Worm (Caenorhabditis elegans) whole organism, midembryonic: Measurements from ENCODE around the gene gcy-15.

Source experiments
- flt-1 ChIP-seq: fragments of 200-800 bp; sonication (Bioruptor generic); IDR thresholded peaks from 2 replicates; pipeline ENCODE4 v1.3.6; 2022; ENCODE audit warnings: missing genetic modification characterization, missing compliant biosample characterization
- med-1 ChIP-seq: sonication (generic microtip); optimal IDR thresholded peaks from 2 replicates; lab custom pipeline; 2017; ENCODE audit warnings: missing genetic modification characterization, mild to moderate bottlenecking, missing compliant biosample characterization, antibody characterized with exemption, missing genetic modification reagents; ENCODE audit not compliant: insufficient read depth
- ref-1 ChIP-seq: fragments of 200-800 bp; sonication (Bioruptor generic); conservative IDR thresholded peaks from 2 replicates; pipeline ENCODE4 v1.3.6; 2022; ENCODE audit warnings: missing genetic modification reagents, missing genetic modification characterization, missing compliant biosample characterization
- ztf-29 ChIP-seq: fragments of 200-800 bp; sonication (Bioruptor generic); IDR thresholded peaks from 2 replicates; pipeline ENCODE4 v1.3.6; 2022; ENCODE audit warnings: missing genetic modification reagents, missing genetic modification characterization, missing compliant biosample characterization

ce11 chrII:3196966-3197365 is at the start of gene gcy-15:
- no peak for TF ChIP-seq med-1 (GFP tag; lab: Kevin White, UChicago)
- no peak for TF ChIP-seq flt-1 (GFP tag; lab: Robert Waterston, UW)
- no peak for TF ChIP-seq ref-1
- no peak for TF ChIP-seq ztf-29 (GFP tag; lab: Robert Waterston, UW)
